Fruit fly (Drosophila melanogaster): ENCODE data around the gene CG5989.
A peak's percentile ranks its signal among the peaks of the same experiment; 100 is the strongest.

CG5989 gene

DNA sequence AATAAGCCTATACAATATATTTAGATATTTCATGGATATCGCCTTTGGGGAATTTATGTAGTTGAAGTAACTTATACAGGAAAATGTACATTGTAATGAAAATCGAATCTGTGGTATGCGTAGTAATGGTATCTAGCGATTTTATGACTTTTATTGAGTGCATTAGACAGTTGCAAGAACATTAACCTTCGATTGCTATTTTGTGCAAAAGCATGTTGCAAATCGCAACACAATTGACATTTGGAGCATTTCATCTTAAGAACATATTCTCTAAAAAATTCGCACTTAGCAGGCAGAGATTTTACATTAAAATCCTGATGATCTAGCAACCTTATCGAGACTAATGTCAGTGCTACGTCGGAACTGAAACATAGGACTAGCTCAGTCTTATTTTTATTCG lies 15.6 kb upstream of the CG5989 start, which contains the start of gene S-Lap2:
TSS of gene S-Lap2 (plus strand) at position 301 of the 400 bp plus-strand sequence.
- TF ChIP-seq woc (GFP tag; optimal IDR thresholded peaks at IDR 0.05) = no peak
- no peak for TF ChIP-seq Abd-B (GFP tag; optimal IDR thresholded peaks at IDR 0.05)
- TF ChIP-seq Hr78 (GFP tag; optimal IDR thresholded peaks at IDR 0.05) = no peak
- TF ChIP-seq N (GFP tag; optimal IDR thresholded peaks at IDR 0.05) = no peak
- TF ChIP-seq h (GFP tag; optimal IDR thresholded peaks at IDR 0.05) = no peak

DNA sequence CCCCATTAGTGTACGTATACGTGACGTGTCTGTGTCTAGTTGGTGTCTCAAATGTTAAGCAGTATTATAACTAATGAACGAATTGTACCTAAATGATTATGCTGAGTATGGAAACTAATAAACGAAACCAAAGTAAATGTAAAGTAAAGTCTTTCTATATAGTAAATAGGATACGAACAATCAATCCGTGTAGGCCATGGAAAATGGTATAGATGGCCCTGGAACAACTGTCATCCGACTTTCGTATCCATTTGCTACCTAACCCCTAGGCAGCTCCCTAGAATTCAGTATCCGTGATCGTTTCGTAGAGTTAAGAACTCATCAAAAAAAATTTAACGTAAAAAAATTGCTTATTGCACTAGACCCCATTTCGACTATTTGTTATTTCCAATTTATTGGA lies 13.0 kb upstream of the CG5989 start, which contains the start of gene S-Lap1:
TSS of gene S-Lap1 (plus strand) at position 301 of the 400 bp plus-strand sequence.
- TF ChIP-seq GATAd (GFP tag; optimal IDR thresholded peaks at IDR 0.05) = no peak
- TF ChIP-seq pan (optimal IDR thresholded peaks at IDR 0.05) = no peak
- no peak for TF ChIP-seq N (GFP tag; optimal IDR thresholded peaks at IDR 0.05)
- TF ChIP-seq woc (GFP tag; optimal IDR thresholded peaks at IDR 0.05) = no peak

DNA sequence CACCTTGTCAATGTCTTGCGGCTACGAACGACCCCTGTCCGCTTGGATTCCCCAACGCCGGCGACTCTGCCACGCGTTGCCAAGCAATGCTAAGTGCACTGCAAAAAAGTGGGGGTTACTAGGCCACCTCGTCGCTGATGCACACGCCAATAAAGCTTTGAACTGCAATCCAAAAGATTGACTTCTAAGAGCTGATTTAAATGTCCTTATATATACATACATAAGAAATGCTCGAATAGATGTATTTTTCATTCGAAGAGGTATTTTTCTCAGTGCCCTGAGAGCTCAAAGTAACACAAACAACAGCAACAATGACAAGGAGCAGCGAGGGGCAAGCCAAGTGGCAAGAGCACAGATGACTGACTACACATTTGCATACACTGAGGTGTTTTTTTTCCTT lies 3.5 kb upstream of the CG5989 start:
- TF ChIP-seq h (GFP tag; optimal IDR thresholded peaks at IDR 0.05) (peak; percentile 20), foxo (GFP tag; optimal IDR thresholded peaks at IDR 0.05) (peak in 1 of 2 experiments; percentile 21), ey (GFP tag; optimal IDR thresholded peaks at IDR 0.05) (peak; percentile 34), jim (GFP tag; optimal IDR thresholded peaks at IDR 0.05) (no peak), woc (GFP tag; optimal IDR thresholded peaks at IDR 0.05) (no peak), fru (GFP tag; optimal IDR thresholded peaks at IDR 0.05) (peak; percentile 15)

DNA sequence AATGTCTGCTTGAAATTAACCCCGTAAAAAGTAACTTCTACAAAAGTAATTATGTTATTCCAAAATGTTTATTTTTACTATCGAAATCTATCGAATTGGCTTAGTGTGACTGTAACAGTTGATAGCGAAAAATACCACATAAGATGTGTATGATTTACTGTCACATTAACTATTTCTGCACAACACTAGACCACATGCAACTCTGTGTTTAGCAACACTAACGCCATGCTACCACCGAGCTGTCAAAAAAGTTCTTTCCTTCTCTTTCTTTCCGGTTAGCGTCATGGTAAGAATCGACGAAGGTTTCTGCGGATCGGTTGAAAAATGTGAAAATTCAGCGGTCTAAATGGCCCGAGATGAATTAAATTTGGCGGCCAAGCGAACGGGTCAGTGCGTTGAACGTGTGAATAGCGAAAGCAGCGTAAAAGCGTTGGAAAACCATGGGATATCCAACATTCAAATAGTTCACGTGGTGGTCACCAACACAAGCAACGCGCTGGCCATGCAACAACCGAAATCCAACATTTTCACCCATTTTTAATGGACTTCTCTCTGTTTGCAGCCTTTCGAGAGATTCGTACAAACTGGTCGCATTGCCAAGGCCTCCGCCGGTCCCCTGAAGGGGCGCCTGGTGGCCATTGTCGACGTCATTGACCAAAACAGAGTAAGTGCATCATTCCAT lies 3.1 kb downstream of the CG5989 start, which contains the start of the genes Nelf-E and RpL14:
TSS of gene Nelf-E (minus strand) at position 128 of the 682 bp plus-strand sequence.
TSS of gene RpL14 (plus strand) at position 255 of the 682 bp plus-strand sequence.
- no peak for TF ChIP-seq lola (GFP tag; optimal IDR thresholded peaks at IDR 0.05)
- TF ChIP-seq rgr (GFP tag; optimal IDR thresholded peaks at IDR 0.05) = peak; percentile 98
- no peak for TF ChIP-seq Rel (GFP tag; optimal IDR thresholded peaks at IDR 0.05)
- TF ChIP-seq Rel (tag; optimal IDR thresholded peaks at IDR 0.05) = peak; percentile 80
- TF ChIP-seq ey (GFP tag; optimal IDR thresholded peaks at IDR 0.05) = peak; percentile 78
- peak; percentile 99 for TF ChIP-seq fru (GFP tag; optimal IDR thresholded peaks at IDR 0.05)
- no peak for TF ChIP-seq sage (GFP tag; optimal IDR thresholded peaks at IDR 0.05)
- TF ChIP-seq HLH106 (tag; optimal IDR thresholded peaks at IDR 0.05) = peak; percentile 91
- peak; percentile 96 for TF ChIP-seq dmrt93B (GFP tag; optimal IDR thresholded peaks at IDR 0.05)
- peak; percentile 81 for TF ChIP-seq psq (GFP tag; optimal IDR thresholded peaks at IDR 0.05)
- no peak for TF ChIP-seq N (GFP tag; optimal IDR thresholded peaks at IDR 0.05)
- TF ChIP-seq GATAd (GFP tag; optimal IDR thresholded peaks at IDR 0.05) = peak; percentile 74
- TF ChIP-seq Sp1 (GFP tag; optimal IDR thresholded peaks at IDR 0.05) = peak; percentile 93
- peak; percentile 84 to 91 for TF ChIP-seq foxo (GFP tag; optimal IDR thresholded peaks at IDR 0.05)
- TF ChIP-seq brk (GFP tag; optimal IDR thresholded peaks at IDR 0.05) = no peak
- no peak for TF ChIP-seq CrebA (GFP tag; optimal IDR thresholded peaks at IDR 0.05; ENCODE audit: borderline replicate concordance)
- no peak for TF ChIP-seq woc (GFP tag; optimal IDR thresholded peaks at IDR 0.05)
- TF ChIP-seq CG9705 (GFP tag; optimal IDR thresholded peaks at IDR 0.05) = peak; percentile 94
- TF ChIP-seq br (GFP tag; optimal IDR thresholded peaks at IDR 0.05) = peak; percentile 95
- no peak for TF ChIP-seq Jra (GFP tag; optimal IDR thresholded peaks at IDR 0.05)
- TF ChIP-seq Myc (optimal IDR thresholded peaks at IDR 0.05) = peak; percentile 71
- peak; percentile 87 for TF ChIP-seq CG32264 (GFP tag; optimal IDR thresholded peaks at IDR 0.05)
- peak; percentile 87 for TF ChIP-seq sv (GFP tag; optimal IDR thresholded peaks at IDR 0.05)
- TF ChIP-seq Hr83 (GFP tag; optimal IDR thresholded peaks at IDR 0.05; ENCODE audit: poor library complexity, severe bottlenecking) = peak; percentile 98
- peak; percentile 95 for TF ChIP-seq h (GFP tag; optimal IDR thresholded peaks at IDR 0.05)
- TF ChIP-seq OdsH (GFP tag; optimal IDR thresholded peaks at IDR 0.05) = peak; percentile 88

DNA sequence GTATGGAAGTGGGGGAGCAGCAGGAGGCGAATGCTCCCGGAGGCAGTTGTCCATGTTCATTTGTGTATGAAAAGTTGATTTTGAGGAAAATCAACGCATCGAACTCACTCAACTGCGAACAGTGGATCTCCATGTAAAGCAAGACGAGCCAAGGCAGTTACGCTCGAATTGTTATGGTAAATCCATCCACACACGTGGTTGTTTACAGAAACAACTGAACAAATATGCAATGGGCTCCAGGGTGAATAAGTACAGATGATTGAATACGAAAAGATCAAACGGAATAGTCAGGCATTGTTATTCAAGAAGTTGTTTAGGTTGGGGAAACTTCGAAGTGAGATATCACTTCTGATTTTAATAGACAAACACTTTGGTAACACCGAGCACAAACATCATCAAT lies 19.9 kb downstream of the CG5989 start:
- TF ChIP-seq brk (GFP tag; optimal IDR thresholded peaks at IDR 0.05) = no peak
- TF ChIP-seq Hr83 (GFP tag; optimal IDR thresholded peaks at IDR 0.05; ENCODE audit: poor library complexity, severe bottlenecking) = peak; percentile 47
- peak; percentile 3 for TF ChIP-seq rgr (GFP tag; optimal IDR thresholded peaks at IDR 0.05)
